4 worm cellular contexts compared by ENCODE assay signal in the genomic region with DNA sequence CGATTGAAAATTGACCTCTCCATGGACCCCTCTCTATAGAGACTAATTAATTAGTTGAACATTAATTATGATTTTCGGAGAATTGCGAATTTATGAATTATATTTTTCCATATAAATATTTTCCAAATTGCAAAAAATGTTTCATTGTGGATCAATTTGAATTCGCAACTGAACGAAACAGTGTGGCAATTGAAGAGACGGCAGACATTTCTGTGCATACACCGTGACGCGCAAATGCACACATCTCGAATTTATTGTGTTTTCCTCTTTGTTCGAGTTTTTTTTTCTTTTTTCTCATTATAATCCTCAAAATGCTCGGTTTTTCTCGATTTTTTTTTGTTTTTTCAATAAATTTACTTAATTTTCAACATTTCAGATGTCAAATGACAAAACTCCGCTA.
TF ChIP-seq lines count a peak whose summit lies in the region.

A gene (plus strand): TSS at position 377 of the 400 bp plus-strand sequence.

TF ChIP-seq in whole organism, L2 larva, 48 proteins besides CTCF, POLR2A, EP300 and RAD21 (continues in another document):
- peak; percentile 73 for TF ChIP-seq snpc-4 (tag; optimal IDR thresholded peaks at IDR 0.05; lab: Kevin White, UChicago)
- peak; percentile 76 for TF ChIP-seq crh-2 (tag; optimal IDR thresholded peaks at IDR 0.05; lab: Kevin White, UChicago)
- no peak for TF ChIP-seq lin-39 (tag; optimal IDR thresholded peaks at IDR 0.05; lab: Kevin White, UChicago)
- TF ChIP-seq zag-1 (tag; optimal IDR thresholded peaks at IDR 0.05; lab: Kevin White, UChicago) = no peak
- TF ChIP-seq sem-4 (tag; optimal IDR thresholded peaks at IDR 0.05; lab: Kevin White, UChicago) = no peak
- TF ChIP-seq C34F6.9 (tag; optimal IDR thresholded peaks at IDR 0.05; lab: Kevin White, UChicago) = peak; percentile 88
- peak; percentile 70 for TF ChIP-seq nhr-6 (tag; optimal IDR thresholded peaks at IDR 0.05; lab: Kevin White, UChicago)
- TF ChIP-seq lin-13 (GFP tag; optimal IDR thresholded peaks at IDR 0.05; lab: Kevin White, UChicago) = peak; percentile 69
- TF ChIP-seq aly-2 (tag; optimal IDR thresholded peaks at IDR 0.05; lab: Kevin White, UChicago) = no peak
- TF ChIP-seq blmp-1 (tag; optimal IDR thresholded peaks at IDR 0.05; lab: Kevin White, UChicago; ENCODE audit: insufficient read depth) = peak; percentile 42
- peak; percentile 81 for TF ChIP-seq gmeb-1 (tag; optimal IDR thresholded peaks at IDR 0.05; lab: Kevin White, UChicago)
- TF ChIP-seq nhr-237 (tag; optimal IDR thresholded peaks at IDR 0.05; lab: Kevin White, UChicago) = no peak
- TF ChIP-seq egl-27 (tag; optimal IDR thresholded peaks at IDR 0.05; lab: Kevin White, UChicago) = no peak
- TF ChIP-seq lin-11 (tag; optimal IDR thresholded peaks at IDR 0.05; lab: Kevin White, UChicago) = no peak
- TF ChIP-seq unc-62 (GFP tag; optimal IDR thresholded peaks at IDR 0.05; lab: Kevin White, UChicago) = no peak
- TF ChIP-seq skn-1 (tag; optimal IDR thresholded peaks at IDR 0.05; lab: Kevin White, UChicago) = no peak
- peak; percentile 44 for TF ChIP-seq nhr-21 (tag; optimal IDR thresholded peaks at IDR 0.05; lab: Kevin White, UChicago)
- peak; percentile 14 for TF ChIP-seq alr-1 (tag; optimal IDR thresholded peaks at IDR 0.05; lab: Kevin White, UChicago)
- TF ChIP-seq ZK546.5 (tag; optimal IDR thresholded peaks at IDR 0.05; lab: Kevin White, UChicago) = no peak
- peak; percentile 77 for TF ChIP-seq F13H6.1 (tag; optimal IDR thresholded peaks at IDR 0.05; lab: Kevin White, UChicago)
- TF ChIP-seq unc-55 (GFP tag; optimal IDR thresholded peaks at IDR 0.05; lab: Kevin White, UChicago) = peak; percentile 93
- no peak for TF ChIP-seq elt-1 (tag; optimal IDR thresholded peaks at IDR 0.05; lab: Kevin White, UChicago)

TF ChIP-seq in whole organism, L4 larva, 104 proteins besides CTCF, POLR2A, EP300 and RAD21 (continues in another document):
- TF ChIP-seq unc-62 (GFP tag; optimal IDR thresholded peaks at IDR 0.05 in 1 of 2; lab: Kevin White, UChicago) (no peak), unc-62 (tag; optimal IDR thresholded peaks at IDR 0.05; lab: Kevin White, UChicago) (no peak), spr-1 (tag; optimal IDR thresholded peaks at IDR 0.05; lab: Kevin White, UChicago) (peak; percentile 11), mxl-3 (GFP tag; optimal IDR thresholded peaks at IDR 0.05; lab: Kevin White, UChicago) (no peak), ceh-44 (GFP tag; IDR thresholded peaks at IDR 0.05; lab: Robert Waterston, UW) (no peak), nhr-11 (tag; optimal IDR thresholded peaks at IDR 0.05; lab: Kevin White, UChicago) (no peak), lin-15B (tag; optimal IDR thresholded peaks at IDR 0.05; lab: Kevin White, UChicago) (no peak), ZK337.2 (GFP tag; IDR thresholded peaks at IDR 0.05; lab: Robert Waterston, UW) (no peak), egl-43 (GFP tag; IDR thresholded peaks at IDR 0.05; lab: Robert Waterston, UW) (no peak), lin-1 (GFP tag; IDR thresholded peaks at IDR 0.05; lab: Robert Waterston, UW) (no peak), lin-38 (GFP tag; IDR thresholded peaks at IDR 0.05; lab: Robert Waterston, UW) (peak; percentile 71), mes-2 (tag; optimal IDR thresholded peaks at IDR 0.05; lab: Kevin White, UChicago; ENCODE audit: poor library complexity, severe bottlenecking) (no peak), mxl-2 (GFP tag; conservative IDR thresholded peaks at IDR 0.05; lab: Robert Waterston, UW) (no peak), zip-2 (tag; optimal IDR thresholded peaks at IDR 0.05; lab: Kevin White, UChicago) (no peak), F37D6.2 (tag; optimal IDR thresholded peaks at IDR 0.05; lab: Kevin White, UChicago) (no peak), nhr-102 (tag; optimal IDR thresholded peaks at IDR 0.05; lab: Kevin White, UChicago) (no peak), ceh-82 (tag; optimal IDR thresholded peaks at IDR 0.05; lab: Kevin White, UChicago) (no peak), mdl-1 (tag; optimal IDR thresholded peaks at IDR 0.05; lab: Kevin White, UChicago) (no peak), Y48G9A.11 (GFP tag; IDR thresholded peaks at IDR 0.05; lab: Robert Waterston, UW) (0 out of 2 replicates have a peak, but pooled peaks have one; percentile 41), mep-1 (tag; optimal IDR thresholded peaks at IDR 0.05; lab: Kevin White, UChicago) (peak; percentile 73), pqm-1 (tag; optimal IDR thresholded peaks at IDR 0.05; lab: Kevin White, UChicago) (no peak), duxl-1 (tag; optimal IDR thresholded peaks at IDR 0.05; lab: Kevin White, UChicago; ENCODE audit: poor library complexity) (no peak), T20F7.1 (GFP tag; optimal IDR thresholded peaks at IDR 0.05; lab: Kevin White, UChicago) (peak; percentile 61)

TF ChIP-seq in whole organism, late embryonic, 69 proteins besides CTCF, POLR2A, EP300 and RAD21:
- TF ChIP-seq ceh-30 (tag; optimal IDR thresholded peaks at IDR 0.05; lab: Kevin White, UChicago) (peak; percentile 76), K09A11.1 (tag; optimal IDR thresholded peaks at IDR 0.05; lab: Kevin White, UChicago; ENCODE audit: insufficient read depth) (no peak), sox-4 (tag; optimal IDR thresholded peaks at IDR 0.05; lab: Kevin White, UChicago) (no peak), ahr-1 (tag; optimal IDR thresholded peaks at IDR 0.05; lab: Kevin White, UChicago) (no peak), tbx-2 (tag; optimal IDR thresholded peaks at IDR 0.05; lab: Kevin White, UChicago) (peak; percentile 9), ceh-14 (tag; optimal IDR thresholded peaks at IDR 0.05; lab: Kevin White, UChicago) (peak; percentile 55), ceh-22 (tag; optimal IDR thresholded peaks at IDR 0.05; lab: Kevin White, UChicago) (no peak), pax-1 (tag; optimal IDR thresholded peaks at IDR 0.05; lab: Kevin White, UChicago) (peak; percentile 44), unc-42 (tag; optimal IDR thresholded peaks at IDR 0.05; lab: Kevin White, UChicago) (peak; percentile 50), dve-1 (tag; optimal IDR thresholded peaks at IDR 0.05; lab: Kevin White, UChicago) (peak; percentile 17), fax-1 (tag; optimal IDR thresholded peaks at IDR 0.05; lab: Kevin White, UChicago) (no peak), ceh-31 (tag; optimal IDR thresholded peaks at IDR 0.05; lab: Kevin White, UChicago) (peak; percentile 8), ama-1 (optimal IDR thresholded peaks at IDR 0.05; lab: Kevin White, UChicago) (no peak), pros-1 (tag; optimal IDR thresholded peaks at IDR 0.05; lab: Kevin White, UChicago) (no peak), che-1 (tag; optimal IDR thresholded peaks at IDR 0.05; lab: Kevin White, UChicago) (no peak), sox-2 (GFP tag; IDR thresholded peaks at IDR 0.05; lab: Robert Waterston, UW) (peak; percentile 25; the same call in 1 of the 2 replicates), ceh-48 (tag; optimal IDR thresholded peaks at IDR 0.05; lab: Kevin White, UChicago) (peak; percentile 27), C38D4.7 (GFP tag; optimal IDR thresholded peaks at IDR 0.05; lab: Kevin White, UChicago) (no peak), ref-2 (tag; optimal IDR thresholded peaks at IDR 0.05; lab: Kevin White, UChicago) (no peak), ztf-16 (tag; optimal IDR thresholded peaks at IDR 0.05; lab: Kevin White, UChicago) (peak; percentile 24), nfya-1 (tag; optimal IDR thresholded peaks at IDR 0.05; lab: Kevin White, UChicago) (peak; percentile 56), zip-5 (tag; optimal IDR thresholded peaks at IDR 0.05; lab: Kevin White, UChicago) (no peak), odd-2 (tag; optimal IDR thresholded peaks at IDR 0.05; lab: Kevin White, UChicago) (no peak), pqm-1 (tag; optimal IDR thresholded peaks at IDR 0.05; lab: Kevin White, UChicago) (no peak), pag-3 (tag; optimal IDR thresholded peaks at IDR 0.05; lab: Kevin White, UChicago; ENCODE audit: borderline replicate concordance) (no peak)

TF ChIP-seq in whole organism, mixed stage, embryonic, 35 proteins besides CTCF, POLR2A, EP300 and RAD21 (continues in another document):
- TF ChIP-seq sptf-1 (tag; optimal IDR thresholded peaks at IDR 0.05; lab: Kevin White, UChicago) = peak; percentile 19
- no peak for TF ChIP-seq unc-62 (GFP tag; optimal IDR thresholded peaks at IDR 0.05; lab: Kevin White, UChicago)
- no peak for TF ChIP-seq nhr-12 (tag; optimal IDR thresholded peaks at IDR 0.05; lab: Kevin White, UChicago)
- no peak for TF ChIP-seq M03D4.4 (tag; optimal IDR thresholded peaks at IDR 0.05; lab: Kevin White, UChicago)
- TF ChIP-seq nhr-76 (tag; optimal IDR thresholded peaks at IDR 0.05; lab: Kevin White, UChicago) = no peak
- TF ChIP-seq nhr-2 (tag; optimal IDR thresholded peaks at IDR 0.05; lab: Kevin White, UChicago) = no peak
- TF ChIP-seq ceh-43 (GFP tag; optimal IDR thresholded peaks at IDR 0.05; lab: Kevin White, UChicago) = no peak
- TF ChIP-seq lin-13 (tag; optimal IDR thresholded peaks at IDR 0.05; lab: Kevin White, UChicago) = peak; percentile 73
- TF ChIP-seq elt-1 (tag; optimal IDR thresholded peaks at IDR 0.05; lab: Kevin White, UChicago; ENCODE audit: borderline replicate concordance, insufficient read depth) = no peak
- TF ChIP-seq drap-1 (GFP tag; optimal IDR thresholded peaks at IDR 0.05; lab: Kevin White, UChicago) = no peak
- TF ChIP-seq blmp-1 (tag; optimal IDR thresholded peaks at IDR 0.05; lab: Kevin White, UChicago) = no peak
- no peak for TF ChIP-seq hlh-1 (tag; optimal IDR thresholded peaks at IDR 0.05; lab: Kevin White, UChicago)
- peak; percentile 16 for TF ChIP-seq ceh-39 (tag; optimal IDR thresholded peaks at IDR 0.05; lab: Kevin White, UChicago)
- no peak for TF ChIP-seq ham-2 (GFP tag; optimal IDR thresholded peaks at IDR 0.05; lab: Kevin White, UChicago)
- TF ChIP-seq mls-2 (tag; optimal IDR thresholded peaks at IDR 0.05; lab: Kevin White, UChicago) = no peak
- TF ChIP-seq mep-1 (tag; optimal IDR thresholded peaks at IDR 0.05; lab: Kevin White, UChicago) = peak; percentile 52
- TF ChIP-seq unc-39 (tag; optimal IDR thresholded peaks at IDR 0.05; lab: Kevin White, UChicago) = no peak
- no peak for TF ChIP-seq unc-120 (tag; optimal IDR thresholded peaks at IDR 0.05; lab: Kevin White, UChicago; ENCODE audit: poor library complexity, severe bottlenecking)
- TF ChIP-seq lin-32 (GFP tag; optimal IDR thresholded peaks at IDR 0.05; lab: Kevin White, UChicago) = no peak
- no peak for TF ChIP-seq bed-3 (GFP tag; optimal IDR thresholded peaks at IDR 0.05; lab: Kevin White, UChicago)
- peak; percentile 42 for TF ChIP-seq lsy-2 (tag; optimal IDR thresholded peaks at IDR 0.05; lab: Kevin White, UChicago)
- no peak for TF ChIP-seq ceh-83 (GFP tag; optimal IDR thresholded peaks at IDR 0.05; lab: Kevin White, UChicago)
- TF ChIP-seq zip-8 (tag; optimal IDR thresholded peaks at IDR 0.05; lab: Kevin White, UChicago) = no peak
- no peak for TF ChIP-seq sem-2 (GFP tag; optimal IDR thresholded peaks at IDR 0.05; lab: Kevin White, UChicago)
- TF ChIP-seq tbx-8 (GFP tag; optimal IDR thresholded peaks at IDR 0.05; lab: Kevin White, UChicago) = no peak
- TF ChIP-seq pha-4 (tag; optimal IDR thresholded peaks at IDR 0.05; lab: Kevin White, UChicago) = peak; percentile 71
- TF ChIP-seq cnd-1 (tag; optimal IDR thresholded peaks at IDR 0.05; lab: Kevin White, UChicago) = no peak
- no peak for TF ChIP-seq flh-1 (GFP tag; optimal IDR thresholded peaks at IDR 0.05; lab: Kevin White, UChicago)
